Worm (Caenorhabditis elegans): Measurements from ENCODE around the gene eif-1.
A peak's percentile ranks its signal among the peaks of the same experiment; 100 is the strongest.

The eif-1 gene

DNA sequence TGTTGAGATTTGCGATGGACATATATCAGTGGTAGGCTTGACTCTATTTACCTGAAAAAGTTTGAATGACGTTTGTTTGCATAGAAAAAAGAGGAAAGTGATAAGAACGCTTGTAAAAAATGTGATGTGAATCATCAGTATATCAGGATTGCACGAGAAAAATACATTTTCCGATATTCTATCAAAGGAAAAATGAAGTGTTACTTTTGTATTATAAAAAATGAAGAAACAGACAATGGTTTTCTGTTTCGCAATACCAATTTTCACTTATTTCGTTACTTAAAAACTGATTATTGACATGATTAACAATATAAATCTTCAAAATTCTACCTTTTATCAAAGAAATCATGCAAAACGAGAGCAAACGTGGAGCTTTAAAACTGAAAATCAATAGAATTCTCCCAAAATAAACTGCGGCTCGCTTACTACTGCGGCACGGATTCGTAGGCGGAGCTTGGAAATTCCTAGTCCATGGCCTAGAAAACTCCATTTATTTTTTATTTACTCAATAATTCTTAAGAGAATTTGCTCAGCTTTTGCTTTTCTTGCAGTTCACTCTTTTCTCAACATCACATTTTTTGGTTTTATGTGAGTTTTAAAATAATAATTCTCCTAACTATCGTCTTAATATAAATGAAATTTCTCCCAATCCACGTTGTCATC, at the start of gene eif-1, which contains the start of gene vps-24 (continued):
- TF ChIP-seq unc-62 (GFP tag; optimal IDR thresholded peaks at IDR 0.05 in 1 of 2): no peak
- no peak for TF ChIP-seq unc-62 (tag; optimal IDR thresholded peaks at IDR 0.05)
- no peak for TF ChIP-seq saeg-2 (GFP tag; IDR thresholded peaks at IDR 0.05)
- no peak for TF ChIP-seq sdz-12 (GFP tag; optimal IDR thresholded peaks at IDR 0.05)
- TF ChIP-seq nhr-102 (tag; optimal IDR thresholded peaks at IDR 0.05): no peak
- TF ChIP-seq spr-3 (GFP tag; optimal IDR thresholded peaks at IDR 0.05): no peak
- no peak for TF ChIP-seq egl-43 (GFP tag; IDR thresholded peaks at IDR 0.05)
- peak; percentile 3 for TF ChIP-seq rbr-2 (tag; optimal IDR thresholded peaks at IDR 0.05)
- TF ChIP-seq snpc-1.2 (GFP tag; IDR thresholded peaks at IDR 0.05): no peak
- TF ChIP-seq hif-1 (tag; optimal IDR thresholded peaks at IDR 0.05): peak in 1 of 2 experiments; percentile 68
- TF ChIP-seq F37D6.2 (tag; optimal IDR thresholded peaks at IDR 0.05): no peak
- TF ChIP-seq pqm-1 (tag; optimal IDR thresholded peaks at IDR 0.05): no peak
- TF ChIP-seq hlh-30 (tag; optimal IDR thresholded peaks at IDR 0.05; ENCODE audit: insufficient read depth): no peak
- TF ChIP-seq nhr-10 (tag; optimal IDR thresholded peaks at IDR 0.05): no peak
- peak; percentile 59 for TF ChIP-seq nhr-6 (tag; optimal IDR thresholded peaks at IDR 0.05)
- peak; percentile 24 for TF ChIP-seq mxl-3 (GFP tag; optimal IDR thresholded peaks at IDR 0.05)
- TF ChIP-seq zfp-2 (tag; optimal IDR thresholded peaks at IDR 0.05): no peak
- TF ChIP-seq F44E2.7 (GFP tag; IDR thresholded peaks at IDR 0.05): no peak
- TF ChIP-seq mes-2 (tag; optimal IDR thresholded peaks at IDR 0.05; ENCODE audit: poor library complexity, severe bottlenecking): peak; percentile 96

ce11 chrII:5042381-5042930, 49.1 kb upstream of the eif-1 start:
- TF ChIP-seq dmd-6 (GFP tag; IDR thresholded peaks at IDR 0.05) (no peak), Y48G9A.11 (GFP tag; IDR thresholded peaks at IDR 0.05) (no peak), dmd-8 (GFP tag; IDR thresholded peaks at IDR 0.05) (no peak), Y5F2A.4 (GFP tag; optimal IDR thresholded peaks at IDR 0.05) (no peak), snpc-1.2 (GFP tag; IDR thresholded peaks at IDR 0.05) (no peak), daf-8 (GFP tag; IDR thresholded peaks at IDR 0.05) (no peak), unc-130 (GFP tag; optimal IDR thresholded peaks at IDR 0.05) (no peak), ztf-7 (tag; optimal IDR thresholded peaks at IDR 0.05) (no peak), unc-62 (GFP tag; optimal IDR thresholded peaks at IDR 0.05 in 1 of 2) (peak in 1 of 2 experiments; percentile 85), unc-62 (tag; optimal IDR thresholded peaks at IDR 0.05) (no peak), sdz-12 (GFP tag; optimal IDR thresholded peaks at IDR 0.05) (no peak), R02D3.7 (tag; optimal IDR thresholded peaks at IDR 0.05) (no peak), lsy-2 (tag; optimal IDR thresholded peaks at IDR 0.05) (peak in 1 of 2 experiments; percentile 38), dpl-1 (GFP tag; optimal IDR thresholded peaks at IDR 0.05) (no peak), zag-1 (tag; optimal IDR thresholded peaks at IDR 0.05) (no peak), fkh-10 (GFP tag; optimal IDR thresholded peaks at IDR 0.05) (peak; percentile 9), ZK337.2 (GFP tag; IDR thresholded peaks at IDR 0.05) (no peak), nhr-28 (tag; optimal IDR thresholded peaks at IDR 0.05) (no peak), nhr-102 (tag; optimal IDR thresholded peaks at IDR 0.05) (no peak), hlh-30 (tag; optimal IDR thresholded peaks at IDR 0.05; ENCODE audit: insufficient read depth) (no peak), lim-7 (GFP tag; IDR thresholded peaks at IDR 0.05) (no peak), lir-3 (tag; optimal IDR thresholded peaks at IDR 0.05) (no peak), aha-1 (tag) (no peak), arid-1 (GFP tag; conservative IDR thresholded peaks at IDR 0.05) (no peak), lin-29 (GFP tag; IDR thresholded peaks at IDR 0.05) (no peak), spr-3 (GFP tag; optimal IDR thresholded peaks at IDR 0.05) (no peak), F44E2.7 (GFP tag; IDR thresholded peaks at IDR 0.05) (no peak)
